Worm (Caenorhabditis elegans) whole organism, late embryonic: ENCODE measurements around the gene hst-3.2.

Experiments used
- ama-1 ChIP-seq: fragments of 150-350 bp; optimal IDR thresholded peaks from 2 replicates; lab custom pipeline; 2014
- ceh-2 ChIP-seq: sonication (generic microtip); optimal IDR thresholded peaks from 2 replicates; lab custom pipeline; 2016; ENCODE audit warnings: missing genotype, missing genetic modification characterization, missing compliant biosample characterization
- ceh-22 ChIP-seq: sonication (generic microtip); optimal IDR thresholded peaks from 2 replicates; lab custom pipeline; 2017; ENCODE audit warnings: missing biosample characterization, missing genetic modification characterization
- ceh-9 ChIP-seq: sonication (generic microtip); optimal IDR thresholded peaks from 2 replicates; lab custom pipeline; 2016; ENCODE audit warnings: mild to moderate bottlenecking, missing genetic modification characterization, inconsistent platforms, missing compliant biosample characterization
- ets-4 ChIP-seq: sonication (generic microtip); optimal IDR thresholded peaks from 2 replicates; lab custom pipeline; 2016; ENCODE audit warnings: missing genetic modification characterization, missing compliant biosample characterization
- hlh-8 ChIP-seq: sonication (generic microtip); optimal IDR thresholded peaks from 2 replicates; lab custom pipeline; 2016; ENCODE audit warnings: missing genotype, missing genetic modification characterization, missing compliant biosample characterization
- nhr-11 ChIP-seq: fragments of 150-350 bp; optimal IDR thresholded peaks from 2 replicates; lab custom pipeline; 2014; ENCODE audit warnings: missing biosample characterization, missing genetic modification characterization
- odd-2 ChIP-seq: sonication (generic microtip); optimal IDR thresholded peaks from 2 replicates; lab custom pipeline; 2017; ENCODE audit warnings: antibody characterized with exemption, mild to moderate bottlenecking, missing genetic modification characterization, missing compliant biosample characterization
- syd-9 ChIP-seq: sonication (generic microtip); optimal IDR thresholded peaks from 2 replicates; lab custom pipeline; 2016; ENCODE audit warnings: mild to moderate bottlenecking, missing genetic modification characterization, moderate library complexity, missing compliant biosample characterization
- tbx-2 ChIP-seq: sonication (generic microtip); optimal IDR thresholded peaks from 2 replicates; lab custom pipeline; 2016; ENCODE audit warnings: missing genetic modification characterization, missing compliant biosample characterization

ce11 chrX:2922602-2923203 is 1.1 kb downstream of the hst-3.2 start:
- TF ChIP-seq ceh-22 (tag; lab: Kevin White, UChicago) (no peak), hlh-8 (no peak), ceh-9 (no peak), ceh-2 (no peak), tbx-2 (tag; lab: Kevin White, UChicago) (no peak), odd-2 (tag; lab: Kevin White, UChicago) (no peak), syd-9 (no peak), ets-4 (no peak), nhr-11 (tag; lab: Kevin White, UChicago) (no peak), ama-1 (lab: Kevin White, UChicago) (no peak)
